In genomic region chrIV:10933062-10933552, ce11 we compare ENCODE assay signal across 4 worm cellular contexts.
TF ChIP-seq lines count a peak whose summit lies in the region.

Gene dnc-1 (minus strand): TSS chrIV:10933203.
Gene lsm-7 (plus strand): TSS chrIV:10933502.

TF ChIP-seq in whole organism, L2 larva, 48 proteins besides CTCF, POLR2A, EP300 and RAD21 (continues in another document):
- TF ChIP-seq sma-9 (GFP tag; optimal IDR thresholded peaks at IDR 0.05; lab: Kevin White, UChicago) (peak; percentile 74), sma-9 (tag; optimal IDR thresholded peaks at IDR 0.05; lab: Kevin White, UChicago) (no peak), blmp-1 (tag; optimal IDR thresholded peaks at IDR 0.05; lab: Kevin White, UChicago; ENCODE audit: insufficient read depth) (no peak), lin-39 (tag; optimal IDR thresholded peaks at IDR 0.05; lab: Kevin White, UChicago) (no peak), unc-39 (tag; optimal IDR thresholded peaks at IDR 0.05; lab: Kevin White, UChicago) (no peak), nhr-12 (tag; optimal IDR thresholded peaks at IDR 0.05; lab: Kevin White, UChicago) (no peak), nhr-6 (tag; optimal IDR thresholded peaks at IDR 0.05; lab: Kevin White, UChicago) (no peak), unc-62 (GFP tag; optimal IDR thresholded peaks at IDR 0.05; lab: Kevin White, UChicago) (no peak), gmeb-1 (tag; optimal IDR thresholded peaks at IDR 0.05; lab: Kevin White, UChicago) (peak; percentile 81), elt-1 (tag; optimal IDR thresholded peaks at IDR 0.05; lab: Kevin White, UChicago) (no peak), peb-1 (tag; optimal IDR thresholded peaks at IDR 0.05; lab: Kevin White, UChicago) (no peak), zag-1 (tag; optimal IDR thresholded peaks at IDR 0.05; lab: Kevin White, UChicago) (peak; percentile 30), nhr-129 (tag; optimal IDR thresholded peaks at IDR 0.05; lab: Kevin White, UChicago) (peak; percentile 75), lin-11 (tag; optimal IDR thresholded peaks at IDR 0.05; lab: Kevin White, UChicago) (peak; percentile 56), nhr-10 (tag; optimal IDR thresholded peaks at IDR 0.05; lab: Kevin White, UChicago) (no peak), ZK546.5 (tag; optimal IDR thresholded peaks at IDR 0.05; lab: Kevin White, UChicago) (peak; percentile 4), fos-1 (tag; optimal IDR thresholded peaks at IDR 0.05; lab: Kevin White, UChicago) (peak; percentile 61), ama-1 (optimal IDR thresholded peaks at IDR 0.05; lab: Kevin White, UChicago) (no peak), nhr-11 (tag; optimal IDR thresholded peaks at IDR 0.05; lab: Kevin White, UChicago) (no peak), ztf-4 (tag; optimal IDR thresholded peaks at IDR 0.05; lab: Kevin White, UChicago) (peak; percentile 17), sma-3 (GFP tag; optimal IDR thresholded peaks at IDR 0.05; lab: Kevin White, UChicago) (peak; percentile 30), mdl-1 (tag; optimal IDR thresholded peaks at IDR 0.05; lab: Kevin White, UChicago) (peak in 1 of 2 experiments; percentile 2), egl-27 (tag; optimal IDR thresholded peaks at IDR 0.05; lab: Kevin White, UChicago) (peak; percentile 1), R02D3.7 (tag; optimal IDR thresholded peaks at IDR 0.05; lab: Kevin White, UChicago) (no peak)

TF ChIP-seq in whole organism, L4 larva, 104 proteins besides CTCF, POLR2A, EP300 and RAD21 (continues in another document):
- TF ChIP-seq pha-4 (GFP tag; IDR thresholded peaks at IDR 0.05; lab: Robert Waterston, UW): no peak; the same call in 1 of the 2 replicates
- TF ChIP-seq pha-4 (tag; optimal IDR thresholded peaks at IDR 0.05; lab: Kevin White, UChicago): peak; percentile 15
- peak; percentile 5 for TF ChIP-seq ztf-7 (tag; optimal IDR thresholded peaks at IDR 0.05; lab: Kevin White, UChicago)
- TF ChIP-seq dpl-1 (GFP tag; optimal IDR thresholded peaks at IDR 0.05; lab: Kevin White, UChicago): peak; percentile 76
- peak; percentile 59 for TF ChIP-seq nhr-28 (tag; optimal IDR thresholded peaks at IDR 0.05; lab: Kevin White, UChicago)
- peak; percentile 55; the same call in 1 of the 2 replicates for TF ChIP-seq snpc-1.2 (GFP tag; IDR thresholded peaks at IDR 0.05; lab: Robert Waterston, UW)
- peak in 1 of 2 experiments; percentile 48 for TF ChIP-seq mdl-1 (tag; optimal IDR thresholded peaks at IDR 0.05; lab: Kevin White, UChicago)
- TF ChIP-seq ceh-82 (tag; optimal IDR thresholded peaks at IDR 0.05; lab: Kevin White, UChicago): no peak
- TF ChIP-seq T26A8.4 (GFP tag; IDR thresholded peaks at IDR 0.05; lab: Robert Waterston, UW): peak; percentile 39
- TF ChIP-seq set-16 (GFP tag; IDR thresholded peaks at IDR 0.05; lab: Robert Waterston, UW): no peak
- TF ChIP-seq T20F7.1 (GFP tag; optimal IDR thresholded peaks at IDR 0.05; lab: Kevin White, UChicago): peak; percentile 66
- peak; percentile 7; the same call in 1 of the 2 replicates for TF ChIP-seq lin-29 (GFP tag; IDR thresholded peaks at IDR 0.05; lab: Robert Waterston, UW)
- TF ChIP-seq hlh-30 (tag; optimal IDR thresholded peaks at IDR 0.05; lab: Kevin White, UChicago; ENCODE audit: insufficient read depth): peak; percentile 75
- no peak for TF ChIP-seq madf-5 (GFP tag; IDR thresholded peaks at IDR 0.05; lab: Robert Waterston, UW)
- TF ChIP-seq aha-1 (tag; lab: Kevin White, UChicago): no peak
- TF ChIP-seq fos-1 (tag; optimal IDR thresholded peaks at IDR 0.05; lab: Kevin White, UChicago): no peak
- TF ChIP-seq madf-9 (GFP tag; conservative IDR thresholded peaks at IDR 0.05; lab: Robert Waterston, UW): peak; percentile 61
- TF ChIP-seq hlh-11 (tag; optimal IDR thresholded peaks at IDR 0.05; lab: Kevin White, UChicago): peak; percentile 79
- peak; percentile 63 for TF ChIP-seq fkh-10 (GFP tag; optimal IDR thresholded peaks at IDR 0.05; lab: Kevin White, UChicago)
- TF ChIP-seq lin-1 (GFP tag; IDR thresholded peaks at IDR 0.05; lab: Robert Waterston, UW): peak; percentile 45; the same call in 1 of the 2 replicates
- TF ChIP-seq tag-97 (GFP tag; IDR thresholded peaks at IDR 0.05; lab: Robert Waterston, UW): no peak
- peak; percentile 16; the same call in 1 of the 2 replicates for TF ChIP-seq dmd-8 (GFP tag; IDR thresholded peaks at IDR 0.05; lab: Robert Waterston, UW)
- no peak for TF ChIP-seq F44E2.7 (GFP tag; IDR thresholded peaks at IDR 0.05; lab: Robert Waterston, UW)

TF ChIP-seq in whole organism, late embryonic, 69 proteins besides CTCF, POLR2A, EP300 and RAD21 (continues in another document):
- TF ChIP-seq che-1 (tag; optimal IDR thresholded peaks at IDR 0.05; lab: Kevin White, UChicago) (no peak), nfya-1 (tag; optimal IDR thresholded peaks at IDR 0.05; lab: Kevin White, UChicago) (peak; percentile 32), T23F11.4 (GFP tag; optimal IDR thresholded peaks at IDR 0.05; lab: Kevin White, UChicago) (peak; percentile 11), fkh-6 (tag; optimal IDR thresholded peaks at IDR 0.05; lab: Kevin White, UChicago) (no peak), ceh-31 (tag; optimal IDR thresholded peaks at IDR 0.05; lab: Kevin White, UChicago) (peak; percentile 20), hlh-30 (tag; optimal IDR thresholded peaks at IDR 0.05; lab: Kevin White, UChicago; ENCODE audit: insufficient read depth) (no peak), tbx-2 (tag; optimal IDR thresholded peaks at IDR 0.05; lab: Kevin White, UChicago) (peak; percentile 35), ztf-16 (tag; optimal IDR thresholded peaks at IDR 0.05; lab: Kevin White, UChicago) (no peak), nhr-232 (tag; optimal IDR thresholded peaks at IDR 0.05; lab: Kevin White, UChicago) (no peak), pat-9 (tag; optimal IDR thresholded peaks at IDR 0.05; lab: Kevin White, UChicago) (no peak), hlh-13 (GFP tag; optimal IDR thresholded peaks at IDR 0.05; lab: Kevin White, UChicago) (no peak), ceh-14 (tag; optimal IDR thresholded peaks at IDR 0.05; lab: Kevin White, UChicago) (no peak), lin-11 (tag; optimal IDR thresholded peaks at IDR 0.05; lab: Kevin White, UChicago) (no peak), ceh-24 (tag; optimal IDR thresholded peaks at IDR 0.05; lab: Kevin White, UChicago) (no peak), ceh-2 (tag; optimal IDR thresholded peaks at IDR 0.05; lab: Kevin White, UChicago) (no peak), C38D4.7 (GFP tag; optimal IDR thresholded peaks at IDR 0.05; lab: Kevin White, UChicago) (no peak), K09A11.1 (tag; optimal IDR thresholded peaks at IDR 0.05; lab: Kevin White, UChicago; ENCODE audit: insufficient read depth) (peak; percentile 16), sox-4 (tag; optimal IDR thresholded peaks at IDR 0.05; lab: Kevin White, UChicago) (no peak), unc-42 (tag; optimal IDR thresholded peaks at IDR 0.05; lab: Kevin White, UChicago) (peak; percentile 8), ceh-19 (GFP tag; optimal IDR thresholded peaks at IDR 0.05; lab: Kevin White, UChicago) (no peak), pqm-1 (tag; optimal IDR thresholded peaks at IDR 0.05; lab: Kevin White, UChicago) (no peak), ceh-45 (GFP tag; IDR thresholded peaks at IDR 0.05; lab: Robert Waterston, UW) (no peak), hlh-15 (tag; optimal IDR thresholded peaks at IDR 0.05; lab: Kevin White, UChicago) (no peak), fax-1 (tag; optimal IDR thresholded peaks at IDR 0.05; lab: Kevin White, UChicago) (no peak), unc-55 (GFP tag; optimal IDR thresholded peaks at IDR 0.05; lab: Kevin White, UChicago) (no peak), nhr-11 (tag; optimal IDR thresholded peaks at IDR 0.05; lab: Kevin White, UChicago) (no peak), ceh-22 (tag; optimal IDR thresholded peaks at IDR 0.05; lab: Kevin White, UChicago) (no peak)

TF ChIP-seq in whole organism, mixed stage, embryonic, 35 proteins besides CTCF, POLR2A, EP300 and RAD21:
- TF ChIP-seq lin-32 (GFP tag; optimal IDR thresholded peaks at IDR 0.05; lab: Kevin White, UChicago) (no peak), sem-2 (GFP tag; optimal IDR thresholded peaks at IDR 0.05; lab: Kevin White, UChicago) (no peak), elt-1 (tag; optimal IDR thresholded peaks at IDR 0.05; lab: Kevin White, UChicago; ENCODE audit: borderline replicate concordance, insufficient read depth) (no peak), tbx-8 (GFP tag; optimal IDR thresholded peaks at IDR 0.05; lab: Kevin White, UChicago) (no peak), mls-2 (tag; optimal IDR thresholded peaks at IDR 0.05; lab: Kevin White, UChicago) (peak; percentile 24), nhr-237 (tag; optimal IDR thresholded peaks at IDR 0.05; lab: Kevin White, UChicago) (no peak), elt-3 (tag; optimal IDR thresholded peaks at IDR 0.05; lab: Kevin White, UChicago) (no peak), mep-1 (tag; optimal IDR thresholded peaks at IDR 0.05; lab: Kevin White, UChicago) (peak; percentile 54), ceh-39 (tag; optimal IDR thresholded peaks at IDR 0.05; lab: Kevin White, UChicago) (peak; percentile 15), snpc-4 (tag; optimal IDR thresholded peaks at IDR 0.05; lab: Kevin White, UChicago) (no peak), pha-4 (tag; optimal IDR thresholded peaks at IDR 0.05; lab: Kevin White, UChicago) (no peak), unc-120 (tag; optimal IDR thresholded peaks at IDR 0.05; lab: Kevin White, UChicago; ENCODE audit: poor library complexity, severe bottlenecking) (peak; percentile 18), lsy-2 (tag; optimal IDR thresholded peaks at IDR 0.05; lab: Kevin White, UChicago) (peak; percentile 71), cnd-1 (tag; optimal IDR thresholded peaks at IDR 0.05; lab: Kevin White, UChicago) (peak; percentile 4)
TF ChIP-seq in whole organism, mixed stage, embryonic: peak in this region for 6.
